Worm (Caenorhabditis elegans) whole organism, early embryonic: ENCODE data around the gene nkb-3.

Experiments
- B0310.2 ChIP-seq: sonication (generic microtip); optimal IDR thresholded peaks from 2 replicates; lab custom pipeline; 2016; ENCODE audit warnings: mild to moderate bottlenecking, missing genetic modification characterization, missing compliant biosample characterization
- aly-1 ChIP-seq: sonication (generic microtip); optimal IDR thresholded peaks from 2 replicates; lab custom pipeline; 2016; ENCODE audit warnings: missing genetic modification characterization, missing compliant biosample characterization
- ama-1 ChIP-seq: fragments of 150-350 bp; optimal IDR thresholded peaks from 2 replicates; lab custom pipeline; 2014
- ets-7 ChIP-seq: sonication (generic microtip); optimal IDR thresholded peaks from 2 replicates; lab custom pipeline; 2016; ENCODE audit warnings: missing genotype, missing genetic modification characterization, missing compliant biosample characterization
- flt-1 ChIP-seq: fragments of 200-800 bp; sonication (Bioruptor generic); IDR thresholded peaks from 2 replicates; pipeline ENCODE4 v1.3.6; 2022; ENCODE audit warnings: missing genetic modification characterization, missing compliant biosample characterization
- hmbx-1 ChIP-seq: sonication (generic microtip); optimal IDR thresholded peaks from 2 replicates; lab custom pipeline; 2016; ENCODE audit warnings: mild to moderate bottlenecking, missing genetic modification characterization, missing compliant biosample characterization
- hmg-4 ChIP-seq: fragments of 200-800 bp; sonication (Bioruptor generic); optimal IDR thresholded peaks from 2 replicates; lab custom pipeline; 2018; ENCODE audit warnings: mild to moderate bottlenecking, missing genetic modification characterization, missing compliant biosample characterization
- hnd-1 ChIP-seq: sonication (generic microtip); optimal IDR thresholded peaks from 2 replicates; lab custom pipeline; 2016; ENCODE audit warnings: missing genetic modification characterization, missing compliant biosample characterization
- pes-1 ChIP-seq: fragments of 200-800 bp; sonication (Bioruptor generic); IDR thresholded peaks from 2 replicates; pipeline ENCODE4 v1.3.6; 2022; ENCODE audit warnings: missing genetic modification reagents, missing genetic modification characterization, missing compliant biosample characterization
- scrt-1 ChIP-seq: fragments of 200-800 bp; sonication (Bioruptor generic); IDR thresholded peaks from 2 replicates; pipeline ENCODE4 v1.3.6; 2022; ENCODE audit warnings: missing genetic modification characterization, missing compliant biosample characterization
- sea-1 ChIP-seq: fragments of 200-800 bp; sonication (Bioruptor generic); conservative IDR thresholded peaks from 2 replicates; pipeline ENCODE4 v1.3.6; 2022; ENCODE audit warnings: missing genetic modification characterization, missing compliant biosample characterization
- tra-4 ChIP-seq: sonication (generic microtip); optimal IDR thresholded peaks from 2 replicates; lab custom pipeline; 2017; ENCODE audit warnings: missing genetic modification characterization, missing compliant biosample characterization

ce11 chrX:13726874-13727343 lies 43.4 kb downstream of the nkb-3 start, which contains the start of gene pix-1:
- TF ChIP-seq aly-1 (tag; lab: Kevin White, UChicago) (no peak), ets-7 (tag; lab: Kevin White, UChicago) (no peak), ama-1 (lab: Kevin White, UChicago) (no peak), flt-1 (GFP tag; lab: Robert Waterston, UW) (no peak), scrt-1 (GFP tag; lab: Robert Waterston, UW) (no peak), sea-1 (no peak), hnd-1 (tag; lab: Kevin White, UChicago) (no peak), B0310.2 (no peak), pes-1 (no peak), tra-4 (tag; lab: Kevin White, UChicago) (no peak), hmbx-1 (tag; lab: Kevin White, UChicago) (no peak), hmg-4 (GFP tag; lab: Kevin White, UChicago) (no peak)
